Fruit fly (Drosophila melanogaster): Measurements from ENCODE around the gene bab2.
A peak's percentile ranks its signal among the peaks of the same experiment; 100 is the strongest.

Gene bab2

dm6 chr3L:1176515-1176914, 561 bp downstream of the bab2 start:
- TF ChIP-seq Clk (GFP tag; optimal IDR thresholded peaks at IDR 0.05) = no peak
- no peak for TF ChIP-seq ovo (GFP tag; optimal IDR thresholded peaks at IDR 0.05)
- no peak for TF ChIP-seq CG1620 (GFP tag; optimal IDR thresholded peaks at IDR 0.05)
- TF ChIP-seq CG12768 (GFP tag; optimal IDR thresholded peaks at IDR 0.05) = no peak
- no peak for TF ChIP-seq cnc (optimal IDR thresholded peaks at IDR 0.05)

dm6 chr3L:1172858-1173257, 4.2 kb downstream of the bab2 start:
- no peak for TF ChIP-seq toe (GFP tag; optimal IDR thresholded peaks at IDR 0.05)
- no peak for TF ChIP-seq CG33017 (tag; optimal IDR thresholded peaks at IDR 0.05)

- TF ChIP-seq CG1620 (GFP tag; optimal IDR thresholded peaks at IDR 0.05) (no peak), bab1 (GFP tag; optimal IDR thresholded peaks at IDR 0.05) (no peak), CG7101 (tag; optimal IDR thresholded peaks at IDR 0.05) (no peak), pad (GFP tag; optimal IDR thresholded peaks at IDR 0.05) (no peak), CG11617 (GFP tag; optimal IDR thresholded peaks at IDR 0.05) (no peak), Crg-1 (GFP tag; optimal IDR thresholded peaks at IDR 0.05) (no peak), toe (GFP tag; optimal IDR thresholded peaks at IDR 0.05) (no peak), CG33017 (tag; optimal IDR thresholded peaks at IDR 0.05) (no peak), Mnt (GFP tag; optimal IDR thresholded peaks at IDR 0.05) (no peak), kay (GFP tag; ENCODE audit: borderline replicate concordance) (no peak), CG7045 (GFP tag; optimal IDR thresholded peaks at IDR 0.05) (no peak), ovo (GFP tag; optimal IDR thresholded peaks at IDR 0.05) (no peak), tj (GFP tag; optimal IDR thresholded peaks at IDR 0.05) (no peak), Clk (GFP tag; optimal IDR thresholded peaks at IDR 0.05) (no peak), cic (GFP tag; optimal IDR thresholded peaks at IDR 0.05) (no peak), Hr96 (GFP tag; optimal IDR thresholded peaks at IDR 0.05) (no peak), CG14711 (tag; optimal IDR thresholded peaks at IDR 0.05) (no peak), CG12768 (GFP tag; optimal IDR thresholded peaks at IDR 0.05) (no peak), cnc (optimal IDR thresholded peaks at IDR 0.05) (no peak)
Measured at dm6 chr3L:1170611-1171010, 6.5 kb downstream of the bab2 start.

- TF ChIP-seq CG7101 (tag; optimal IDR thresholded peaks at IDR 0.05) (no peak), CG12768 (GFP tag; optimal IDR thresholded peaks at IDR 0.05) (no peak), Clk (GFP tag; optimal IDR thresholded peaks at IDR 0.05) (no peak), cnc (optimal IDR thresholded peaks at IDR 0.05) (no peak), CG33017 (tag; optimal IDR thresholded peaks at IDR 0.05) (no peak), CG7045 (GFP tag; optimal IDR thresholded peaks at IDR 0.05) (peak; percentile 8), pad (GFP tag; optimal IDR thresholded peaks at IDR 0.05) (no peak), ovo (GFP tag; optimal IDR thresholded peaks at IDR 0.05) (no peak), Crg-1 (GFP tag; optimal IDR thresholded peaks at IDR 0.05) (no peak), CG14711 (tag; optimal IDR thresholded peaks at IDR 0.05) (no peak), Hr96 (GFP tag; optimal IDR thresholded peaks at IDR 0.05) (no peak), bab1 (GFP tag; optimal IDR thresholded peaks at IDR 0.05) (no peak), cic (GFP tag; optimal IDR thresholded peaks at IDR 0.05) (peak; percentile 27)
Measured at dm6 chr3L:1169617-1170016, 7.5 kb downstream of the bab2 start.

- no peak for TF ChIP-seq CG11617 (GFP tag; optimal IDR thresholded peaks at IDR 0.05)
- no peak for TF ChIP-seq ovo (GFP tag; optimal IDR thresholded peaks at IDR 0.05)
- TF ChIP-seq kay (GFP tag; ENCODE audit: borderline replicate concordance) = no peak
- TF ChIP-seq CG5204 (GFP tag; optimal IDR thresholded peaks at IDR 0.05) = no peak
Measured at dm6 chr3L:1168445-1168844, 8.6 kb downstream of the bab2 start.

- TF ChIP-seq Clk (GFP tag; optimal IDR thresholded peaks at IDR 0.05) (no peak), CG12768 (GFP tag; optimal IDR thresholded peaks at IDR 0.05) (no peak), Mnt (GFP tag; optimal IDR thresholded peaks at IDR 0.05) (no peak), Crg-1 (GFP tag; optimal IDR thresholded peaks at IDR 0.05) (no peak), cnc (optimal IDR thresholded peaks at IDR 0.05) (no peak), CG7101 (tag; optimal IDR thresholded peaks at IDR 0.05) (no peak), cic (GFP tag; optimal IDR thresholded peaks at IDR 0.05) (no peak), toe (GFP tag; optimal IDR thresholded peaks at IDR 0.05) (no peak), kay (GFP tag; ENCODE audit: borderline replicate concordance) (no peak), CG11617 (GFP tag; optimal IDR thresholded peaks at IDR 0.05) (no peak)
Measured at dm6 chr3L:1166945-1167913, 9.8 kb downstream of the bab2 start.

- TF ChIP-seq CG33017 (tag; optimal IDR thresholded peaks at IDR 0.05) (peak; percentile 63), cic (GFP tag; optimal IDR thresholded peaks at IDR 0.05) (peak; percentile 85), Crg-1 (GFP tag; optimal IDR thresholded peaks at IDR 0.05) (peak; percentile 91), CG14711 (tag; optimal IDR thresholded peaks at IDR 0.05) (peak; percentile 72), CG7101 (tag; optimal IDR thresholded peaks at IDR 0.05) (peak; percentile 87), cnc (optimal IDR thresholded peaks at IDR 0.05) (no peak), CG12768 (GFP tag; optimal IDR thresholded peaks at IDR 0.05) (peak; percentile 86), CG1620 (GFP tag; optimal IDR thresholded peaks at IDR 0.05) (peak; percentile 58), toe (GFP tag; optimal IDR thresholded peaks at IDR 0.05) (peak; percentile 48), ovo (GFP tag; optimal IDR thresholded peaks at IDR 0.05) (peak; percentile 86), pad (GFP tag; optimal IDR thresholded peaks at IDR 0.05) (peak; percentile 61), Hr96 (GFP tag; optimal IDR thresholded peaks at IDR 0.05) (peak; percentile 46), bab1 (GFP tag; optimal IDR thresholded peaks at IDR 0.05) (no peak), Mnt (GFP tag; optimal IDR thresholded peaks at IDR 0.05) (peak; percentile 41), kay (GFP tag; ENCODE audit: borderline replicate concordance) (no peak), CG7045 (GFP tag; optimal IDR thresholded peaks at IDR 0.05) (peak; percentile 86), CG5204 (GFP tag; optimal IDR thresholded peaks at IDR 0.05) (no peak), Clk (GFP tag; optimal IDR thresholded peaks at IDR 0.05) (peak; percentile 46), CG11617 (GFP tag; optimal IDR thresholded peaks at IDR 0.05) (peak; percentile 66), tj (GFP tag; optimal IDR thresholded peaks at IDR 0.05) (no peak)
Measured at dm6 chr3L:1166266-1166665, 10.8 kb downstream of the bab2 start.
